Fruit fly (Drosophila melanogaster): ENCODE measurements around the gene CatB.

DNA sequence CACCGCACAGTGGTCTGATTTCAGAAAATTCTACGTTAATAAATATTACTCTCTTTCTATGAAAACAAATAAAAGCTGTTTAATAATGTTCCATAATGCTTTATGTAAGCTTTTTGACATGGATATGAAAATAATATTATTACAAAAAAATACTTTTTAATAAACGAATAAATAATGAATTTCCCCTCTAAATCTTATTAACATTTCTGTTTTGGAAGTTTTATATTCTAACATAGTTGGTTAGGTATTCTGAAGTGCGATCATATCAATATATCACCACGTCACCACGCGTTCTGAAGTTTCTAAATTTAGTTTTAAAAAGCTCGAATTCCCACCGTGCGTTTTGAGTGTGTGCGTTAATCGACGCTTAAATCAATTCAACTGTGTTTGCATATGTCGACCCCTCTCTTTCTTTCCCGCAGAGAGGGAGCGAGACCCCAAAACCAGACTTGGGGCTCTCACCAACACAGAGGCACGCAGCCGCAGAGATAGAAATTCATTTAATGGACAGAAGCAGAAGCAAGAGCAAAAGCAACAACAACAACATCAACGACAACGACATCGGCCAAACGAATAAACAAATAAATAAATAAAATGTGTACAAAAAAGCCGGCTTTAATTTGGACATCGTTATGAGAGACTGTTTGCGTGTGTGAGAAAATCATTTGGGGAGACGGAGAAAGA lies 13.9 kb upstream of the CatB start:
- TF ChIP-seq tj (GFP tag; optimal IDR thresholded peaks at IDR 0.05) = peak; percentile 69
- peak; percentile 37 for TF ChIP-seq Clk (GFP tag; optimal IDR thresholded peaks at IDR 0.05)
- TF ChIP-seq ovo (GFP tag; optimal IDR thresholded peaks at IDR 0.05) = peak; percentile 45
- no peak for TF ChIP-seq CG5204 (GFP tag; optimal IDR thresholded peaks at IDR 0.05)
- peak; percentile 98 for TF ChIP-seq kay (GFP tag; ENCODE audit: borderline replicate concordance)
- TF ChIP-seq CG33017 (tag; optimal IDR thresholded peaks at IDR 0.05) = peak; percentile 84
- TF ChIP-seq cnc (optimal IDR thresholded peaks at IDR 0.05) = no peak
- TF ChIP-seq CG1620 (GFP tag; optimal IDR thresholded peaks at IDR 0.05) = peak; percentile 53
- TF ChIP-seq CG7101 (tag; optimal IDR thresholded peaks at IDR 0.05) = peak; percentile 87
- TF ChIP-seq cic (GFP tag; optimal IDR thresholded peaks at IDR 0.05) = no peak
